Worm (Caenorhabditis elegans): ENCODE measurements around the gene ipla-1.

The ipla-1 gene

DNA sequence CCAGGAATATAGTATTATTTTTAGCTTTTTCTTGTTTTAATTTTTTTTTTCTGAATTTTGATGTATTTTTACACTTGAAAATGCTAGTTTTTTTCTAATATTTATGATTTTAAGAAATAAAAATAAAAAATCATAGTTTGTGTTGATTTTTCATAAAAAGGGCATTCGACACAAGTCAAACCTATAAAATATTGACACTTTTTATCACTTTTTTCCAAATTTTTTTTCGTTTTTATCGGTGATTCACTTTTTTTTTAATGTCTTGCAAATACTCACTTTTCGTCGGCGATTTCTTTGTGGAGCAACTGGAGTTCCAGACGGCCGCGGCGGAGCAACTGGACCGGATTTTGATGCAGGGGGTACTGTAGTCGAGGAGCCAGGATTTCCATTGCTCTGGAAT lies 3.7 kb downstream of the ipla-1 start:
- TF ChIP-seq unc-39 (tag; optimal IDR thresholded peaks at IDR 0.05), result no peak
- TF ChIP-seq pqm-1 (tag; optimal IDR thresholded peaks at IDR 0.05), result peak; percentile 18
- no peak for TF ChIP-seq Y75B8A.6 (GFP tag; IDR thresholded peaks at IDR 0.05)
- peak; percentile 3 for TF ChIP-seq hlh-11 (tag; optimal IDR thresholded peaks at IDR 0.05)
- TF ChIP-seq dmd-6 (GFP tag; IDR thresholded peaks at IDR 0.05), result peak; percentile 26; the same call in 1 of the 2 replicates
- TF ChIP-seq daf-16 (GFP tag; optimal IDR thresholded peaks at IDR 0.05), result no peak
- TF ChIP-seq daf-16 (tag; optimal IDR thresholded peaks at IDR 0.05), result peak; percentile 24
- TF ChIP-seq lin-13 (GFP tag; optimal IDR thresholded peaks at IDR 0.05), result no peak
- no peak for TF ChIP-seq ceh-32 (tag; optimal IDR thresholded peaks at IDR 0.05; ENCODE audit: poor library complexity)
- TF ChIP-seq nhr-28 (tag; optimal IDR thresholded peaks at IDR 0.05), result peak; percentile 57
- no peak for TF ChIP-seq F10B5.3 (tag; optimal IDR thresholded peaks at IDR 0.05)
- peak; percentile 70 for TF ChIP-seq php-3 (GFP tag; IDR thresholded peaks at IDR 0.05)
- no peak for TF ChIP-seq Y105C5A.15 (GFP tag; IDR thresholded peaks at IDR 0.05)
- no peak for TF ChIP-seq mdt-29 (GFP tag; IDR thresholded peaks at IDR 0.05)
- TF ChIP-seq T26A8.4 (GFP tag; IDR thresholded peaks at IDR 0.05), result no peak
- no peak for TF ChIP-seq nhr-77 (tag; optimal IDR thresholded peaks at IDR 0.05)

DNA sequence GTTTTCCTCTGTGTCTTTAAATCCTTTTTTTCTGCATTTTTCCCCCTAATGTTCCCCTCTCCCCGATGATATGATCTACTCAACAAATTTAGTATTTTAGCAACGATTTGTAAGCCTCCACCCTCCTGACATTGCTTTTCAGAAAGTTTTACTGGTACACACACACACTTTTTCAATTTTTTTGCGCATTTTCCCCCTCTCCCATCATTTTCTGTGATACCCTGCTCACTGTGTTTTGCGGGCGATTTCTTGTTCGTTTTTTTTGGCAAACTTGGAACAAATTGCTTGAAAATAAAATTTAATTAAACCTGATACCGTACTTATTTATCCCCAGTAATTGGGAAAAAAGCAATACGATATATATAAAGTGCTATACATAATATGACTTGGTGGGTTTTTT lies 10.5 kb downstream of the ipla-1 start:
- TF ChIP-seq ZK546.5 (tag; optimal IDR thresholded peaks at IDR 0.05), result no peak
- no peak for TF ChIP-seq nhr-10 (tag; optimal IDR thresholded peaks at IDR 0.05)
- TF ChIP-seq set-16 (GFP tag; IDR thresholded peaks at IDR 0.05), result no peak
- no peak for TF ChIP-seq zfp-2 (tag; optimal IDR thresholded peaks at IDR 0.05)
- TF ChIP-seq pha-4 (GFP tag; IDR thresholded peaks at IDR 0.05), result peak; percentile 43; the same call in 1 of the 2 replicates
- no peak for TF ChIP-seq pha-4 (tag; optimal IDR thresholded peaks at IDR 0.05)
- peak; percentile 12; the same call in 1 of the 2 replicates for TF ChIP-seq lin-38 (GFP tag; IDR thresholded peaks at IDR 0.05)
- 0 out of 2 replicates have a peak, but pooled peaks have one; percentile 12 for TF ChIP-seq ceh-20 (GFP tag; IDR thresholded peaks at IDR 0.05)

DNA sequence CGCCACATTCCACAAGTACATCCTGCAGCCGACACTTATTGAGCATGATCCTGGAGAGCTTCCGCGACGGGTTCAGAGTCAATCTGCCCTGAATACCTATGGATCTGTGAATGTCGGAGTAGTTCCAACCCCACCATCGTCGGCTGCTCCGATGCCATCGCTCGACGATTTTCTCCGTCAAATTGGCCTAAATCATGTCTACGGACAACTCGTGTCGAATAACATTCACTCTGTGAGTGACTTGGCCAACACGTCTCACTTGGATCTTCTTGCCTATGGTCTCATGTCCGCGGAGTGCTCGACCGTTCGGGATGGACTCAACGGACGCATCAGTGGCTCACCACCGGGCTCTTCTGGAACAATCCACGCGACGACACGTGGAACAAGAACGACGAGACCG lies 11.1 kb downstream of the ipla-1 start:
- TF ChIP-seq aha-1 (tag) (peak; percentile 97), tra-1 (GFP tag; IDR thresholded peaks at IDR 0.05) (no peak)

DNA sequence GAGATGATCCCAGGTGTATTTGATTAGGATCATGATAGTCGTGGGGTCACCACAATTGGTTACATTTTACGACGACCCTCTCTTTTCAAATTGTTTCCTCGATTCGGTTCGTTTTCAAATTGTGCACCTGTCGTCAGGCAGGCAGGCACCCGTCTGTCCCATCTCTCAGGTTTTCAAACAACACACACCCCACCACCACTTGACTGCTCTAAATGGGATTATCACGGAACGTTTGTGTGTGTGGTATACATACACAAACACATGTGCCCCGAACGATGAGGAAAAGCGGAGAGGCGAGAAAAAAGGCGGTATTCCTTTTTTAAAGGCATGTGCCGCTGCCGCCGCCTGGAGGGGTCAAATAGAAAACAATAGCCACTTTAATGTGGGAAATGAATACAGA lies 15.8 kb downstream of the ipla-1 start:
- no peak for TF ChIP-seq aly-2 (tag; optimal IDR thresholded peaks at IDR 0.05)
- no peak for TF ChIP-seq ceh-20 (GFP tag; IDR thresholded peaks at IDR 0.05)
- no peak for TF ChIP-seq mdt-29 (GFP tag; IDR thresholded peaks at IDR 0.05)
- TF ChIP-seq mes-2 (tag; optimal IDR thresholded peaks at IDR 0.05; ENCODE audit: poor library complexity, severe bottlenecking), result no peak
- TF ChIP-seq D1046.2 (GFP tag; IDR thresholded peaks at IDR 0.05), result no peak
- no peak for TF ChIP-seq Y105C5A.15 (GFP tag; IDR thresholded peaks at IDR 0.05)
- TF ChIP-seq lin-13 (GFP tag; optimal IDR thresholded peaks at IDR 0.05), result no peak
- no peak for TF ChIP-seq nhr-237 (tag; optimal IDR thresholded peaks at IDR 0.05)
- TF ChIP-seq nhr-48 (tag; optimal IDR thresholded peaks at IDR 0.05), result no peak
- no peak for TF ChIP-seq fos-1 (tag; optimal IDR thresholded peaks at IDR 0.05)
- no peak for TF ChIP-seq lin-39 (tag; optimal IDR thresholded peaks at IDR 0.05)

DNA sequence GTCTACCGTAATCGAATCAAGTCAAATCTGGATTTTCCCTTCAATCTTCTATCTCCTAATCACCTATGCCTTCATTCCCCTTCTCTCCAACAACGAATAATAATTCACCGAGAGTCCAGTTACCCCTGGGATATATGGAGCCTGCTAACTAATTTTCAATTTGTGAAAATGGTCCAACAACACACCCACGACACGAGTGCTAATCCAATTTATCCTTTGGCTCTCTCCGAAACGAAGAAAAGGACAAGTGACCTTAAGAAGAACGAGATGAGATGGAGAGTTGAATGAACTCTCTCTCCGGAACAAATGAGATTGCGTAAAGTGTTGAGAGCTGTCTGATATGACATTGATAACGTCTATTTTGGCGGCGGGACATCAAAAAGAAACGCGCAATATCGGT lies 16.8 kb downstream of the ipla-1 start:
- TF ChIP-seq mxl-2 (GFP tag; conservative IDR thresholded peaks at IDR 0.05), result no peak
- no peak for TF ChIP-seq lsy-2 (tag; optimal IDR thresholded peaks at IDR 0.05)
- no peak for TF ChIP-seq F26F4.8 (GFP tag; conservative IDR thresholded peaks at IDR 0.05)
- no peak for TF ChIP-seq nhr-76 (tag; optimal IDR thresholded peaks at IDR 0.05)
- no peak for TF ChIP-seq aly-2 (tag; optimal IDR thresholded peaks at IDR 0.05)
- no peak for TF ChIP-seq lin-38 (GFP tag; IDR thresholded peaks at IDR 0.05)
- TF ChIP-seq unc-62 (GFP tag; optimal IDR thresholded peaks at IDR 0.05 in 1 of 2), result peak in 1 of 2 experiments; percentile 9
- TF ChIP-seq unc-62 (tag; optimal IDR thresholded peaks at IDR 0.05), result no peak
